Worm (Caenorhabditis elegans) whole organism, mixed stage, embryonic: Measurements from ENCODE around the gene fubl-2.

Experiments used
- M03D4.4 ChIP-seq: sonication (generic microtip); optimal IDR thresholded peaks from 2 replicates; lab custom pipeline; 2017; ENCODE audit warnings: mild to moderate bottlenecking, missing genetic modification characterization, missing compliant biosample characterization
- bed-3 ChIP-seq: fragments of 200-800 bp; sonication (Bioruptor generic); optimal IDR thresholded peaks from 3 replicates; lab custom pipeline; 2018; ENCODE audit warnings: mild to moderate bottlenecking, missing genetic modification characterization, moderate library complexity, missing compliant biosample characterization
- blmp-1 ChIP-seq: fragments of 150-350 bp; optimal IDR thresholded peaks from 2 replicates; lab custom pipeline; 2014; ENCODE audit warnings: missing biosample characterization, missing genetic modification characterization
- ceh-39 ChIP-seq: fragments of 150-350 bp; optimal IDR thresholded peaks from 2 replicates; lab custom pipeline; 2014; ENCODE audit warnings: missing biosample characterization, missing genetic modification characterization
- ceh-43 ChIP-seq: fragments of 200-800 bp; sonication (Bioruptor generic); optimal IDR thresholded peaks from 2 replicates; lab custom pipeline; 2018; ENCODE audit warnings: mild to moderate bottlenecking, missing genetic modification characterization, moderate library complexity, missing compliant biosample characterization
- ceh-83 ChIP-seq: fragments of 200-800 bp; sonication (Bioruptor generic); optimal IDR thresholded peaks from 2 replicates; lab custom pipeline; 2018; ENCODE audit warnings: mild to moderate bottlenecking, missing genetic modification characterization, missing compliant biosample characterization
- ces-1 ChIP-seq: fragments of 150-350 bp; optimal IDR thresholded peaks from 2 replicates; lab custom pipeline; 2014; ENCODE audit warnings: missing biosample characterization, missing genetic modification reagents, missing genetic modification characterization
- cnd-1 ChIP-seq: fragments of 200-800 bp; sonication (Bioruptor generic); optimal IDR thresholded peaks from 2 replicates; lab custom pipeline; 2018; ENCODE audit warnings: mild to moderate bottlenecking, missing genetic modification characterization, missing compliant biosample characterization
- elt-3 ChIP-seq: fragments of 150-350 bp; optimal IDR thresholded peaks from 2 replicates; lab custom pipeline; 2014; ENCODE audit warnings: missing biosample characterization, missing genetic modification characterization
- flh-1 ChIP-seq: fragments of 200-800 bp; sonication (Bioruptor generic); optimal IDR thresholded peaks from 2 replicates; lab custom pipeline; 2018; ENCODE audit warnings: mild to moderate bottlenecking, missing genetic modification characterization, moderate library complexity, missing compliant biosample characterization
- ham-2 ChIP-seq: fragments of 200-800 bp; sonication (Bioruptor generic); optimal IDR thresholded peaks from 2 replicates; lab custom pipeline; 2018; ENCODE audit warnings: mild to moderate bottlenecking, missing genetic modification characterization, missing compliant biosample characterization
- hlh-1 ChIP-seq: fragments of 150-350 bp; optimal IDR thresholded peaks from 2 replicates; lab custom pipeline; 2014; ENCODE audit warnings: missing biosample characterization, missing genetic modification reagents, missing genetic modification characterization
- lin-13 ChIP-seq: fragments of 150-350 bp; optimal IDR thresholded peaks from 2 replicates; lab custom pipeline; 2014; ENCODE audit warnings: missing biosample characterization, missing genetic modification characterization
- lin-32 ChIP-seq: fragments of 200-800 bp; sonication (Bioruptor generic); optimal IDR thresholded peaks from 2 replicates; lab custom pipeline; 2018; ENCODE audit warnings: mild to moderate bottlenecking, missing genetic modification characterization, missing compliant biosample characterization
- lsy-2 ChIP-seq: fragments of 150-350 bp; optimal IDR thresholded peaks from 2 replicates; lab custom pipeline; 2014; ENCODE audit warnings: missing biosample characterization, missing genetic modification characterization
- mab-5 ChIP-seq: fragments of 150-350 bp; optimal IDR thresholded peaks from 2 replicates; lab custom pipeline; 2014; ENCODE audit warnings: missing biosample characterization, missing genetic modification characterization
- mep-1 ChIP-seq: fragments of 150-350 bp; optimal IDR thresholded peaks from 2 replicates; lab custom pipeline; 2017; ENCODE audit warnings: missing biosample characterization, missing genetic modification reagents, missing genetic modification characterization, inconsistent platforms
- mls-2 ChIP-seq: sonication (generic microtip); optimal IDR thresholded peaks from 2 replicates; lab custom pipeline; 2016; ENCODE audit warnings: mild to moderate bottlenecking, missing genetic modification characterization, moderate library complexity, missing compliant biosample characterization
- nhr-12 ChIP-seq: fragments of 150-350 bp; optimal IDR thresholded peaks from 2 replicates; lab custom pipeline; 2014; ENCODE audit warnings: missing biosample characterization, missing genetic modification characterization
- nhr-2 ChIP-seq: fragments of 150-350 bp; optimal IDR thresholded peaks from 2 replicates; lab custom pipeline; 2014; ENCODE audit warnings: missing biosample characterization, missing genetic modification characterization
- nhr-28 ChIP-seq: fragments of 150-350 bp; optimal IDR thresholded peaks from 2 replicates; lab custom pipeline; 2014; ENCODE audit warnings: missing biosample characterization, missing genetic modification characterization
- nhr-76 ChIP-seq: sonication (generic microtip); optimal IDR thresholded peaks from 2 replicates; lab custom pipeline; 2017; ENCODE audit warnings: missing biosample characterization, missing genetic modification characterization
- pha-4 ChIP-seq: fragments of 150-350 bp; optimal IDR thresholded peaks from 2 replicates; lab custom pipeline; 2018; ENCODE audit warnings: missing biosample characterization, missing genetic modification reagents, missing genetic modification characterization
- sem-2 ChIP-seq: fragments of 200-800 bp; sonication (Bioruptor generic); optimal IDR thresholded peaks from 2 replicates; lab custom pipeline; 2018; ENCODE audit warnings: mild to moderate bottlenecking, missing genetic modification characterization, missing compliant biosample characterization
- snpc-4 ChIP-seq: fragments of 150-350 bp; optimal IDR thresholded peaks from 2 replicates; lab custom pipeline; 2014; ENCODE audit warnings: missing biosample characterization, missing genetic modification characterization
- sptf-1 ChIP-seq: sonication (generic microtip); optimal IDR thresholded peaks from 2 replicates; lab custom pipeline; 2017; ENCODE audit warnings: mild to moderate bottlenecking, missing genetic modification characterization, moderate library complexity, missing compliant biosample characterization
- tbx-8 ChIP-seq: fragments of 200-800 bp; sonication (Bioruptor generic); optimal IDR thresholded peaks from 2 replicates; lab custom pipeline; 2018; ENCODE audit warnings: mild to moderate bottlenecking, missing genetic modification characterization, moderate library complexity, missing compliant biosample characterization
- unc-120 ChIP-seq: sonication (generic microtip); optimal IDR thresholded peaks from 2 replicates; lab custom pipeline; 2017; ENCODE audit warnings: missing genetic modification characterization, missing compliant biosample characterization; ENCODE audit not compliant: poor library complexity, severe bottlenecking
- unc-39 ChIP-seq: fragments of 150-350 bp; optimal IDR thresholded peaks from 2 replicates; lab custom pipeline; 2014; ENCODE audit warnings: missing biosample characterization, missing genetic modification characterization
- unc-62 ChIP-seq: fragments of 150-350 bp; optimal IDR thresholded peaks from 2 replicates; lab custom pipeline; 2014; ENCODE audit warnings: missing biosample characterization, missing genetic modification reagents, missing genetic modification characterization
- zip-8 ChIP-seq: fragments of 150-350 bp; optimal IDR thresholded peaks from 2 replicates; lab custom pipeline; 2014; ENCODE audit warnings: missing biosample characterization, missing genetic modification characterization
- ztf-11 ChIP-seq: fragments of 150-350 bp; optimal IDR thresholded peaks from 2 replicates; lab custom pipeline; 2014; ENCODE audit warnings: missing biosample characterization, missing genetic modification characterization

The fubl-2 gene

DNA sequence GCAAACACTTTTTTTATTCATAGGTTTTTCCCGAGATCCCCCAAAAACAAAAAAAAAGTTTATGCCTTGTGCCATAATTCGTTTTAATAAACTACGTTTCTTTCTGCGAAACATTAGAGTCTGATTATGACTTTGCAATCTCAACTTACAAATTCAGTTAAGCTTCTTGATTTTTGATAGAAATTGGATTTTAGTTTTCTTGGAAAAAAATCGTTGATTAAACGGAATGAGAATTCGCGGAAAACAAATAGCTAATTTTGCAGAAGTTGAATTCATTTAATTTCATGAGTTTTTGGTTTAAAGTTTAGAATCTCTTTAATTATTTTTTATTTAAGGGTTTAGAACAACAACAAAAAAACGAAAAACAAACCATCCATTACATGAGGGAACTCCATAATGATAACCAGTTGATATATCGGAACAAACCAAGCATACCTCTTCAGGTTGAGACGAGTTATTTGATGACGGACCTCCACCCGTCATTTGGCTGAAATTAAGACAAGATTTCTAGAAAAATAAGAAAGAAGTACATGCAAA, 27.5 kb upstream of the fubl-2 start, which contains the start of gene nhr-10:
Gene nhr-10 (minus strand): TSS at position 487 of the 537 bp plus-strand sequence.
- TF ChIP-seq unc-62 = no peak
- no peak for TF ChIP-seq snpc-4
- TF ChIP-seq unc-120 (tag; lab: Kevin White, UChicago) = no peak
- no peak for TF ChIP-seq blmp-1 (tag; lab: Kevin White, UChicago)
- no peak for TF ChIP-seq nhr-12 (tag; lab: Kevin White, UChicago)
- TF ChIP-seq mep-1 (tag; lab: Kevin White, UChicago) = no peak
- TF ChIP-seq cnd-1 (tag; lab: Kevin White, UChicago) = no peak
- no peak for TF ChIP-seq M03D4.4
- TF ChIP-seq ceh-83 = no peak
- TF ChIP-seq elt-3 (tag; lab: Kevin White, UChicago) = no peak
- no peak for TF ChIP-seq flh-1 (GFP tag; lab: Kevin White, UChicago)
- TF ChIP-seq mls-2 (tag; lab: Kevin White, UChicago) = no peak
- TF ChIP-seq nhr-28 (tag; lab: Kevin White, UChicago) = no peak
- TF ChIP-seq ceh-39 (tag; lab: Kevin White, UChicago) = no peak
- no peak for TF ChIP-seq bed-3 (GFP tag; lab: Kevin White, UChicago)
- no peak for TF ChIP-seq nhr-76 (tag; lab: Kevin White, UChicago)
- no peak for TF ChIP-seq ceh-43 (GFP tag; lab: Kevin White, UChicago)
- no peak for TF ChIP-seq sem-2
- TF ChIP-seq tbx-8 (GFP tag; lab: Kevin White, UChicago) = no peak
- no peak for TF ChIP-seq mab-5
- TF ChIP-seq, all 35 proteins: peak for 0

ce11 chrIII:7112285-7112684, 24.7 kb upstream of the fubl-2 start:
- no peak for TF ChIP-seq M03D4.4
- no peak for TF ChIP-seq hlh-1 (tag; lab: Kevin White, UChicago)
- TF ChIP-seq zip-8 = no peak
- TF ChIP-seq nhr-2 = no peak
- no peak for TF ChIP-seq ceh-39 (tag; lab: Kevin White, UChicago)
- TF ChIP-seq nhr-76 (tag; lab: Kevin White, UChicago) = no peak

DNA sequence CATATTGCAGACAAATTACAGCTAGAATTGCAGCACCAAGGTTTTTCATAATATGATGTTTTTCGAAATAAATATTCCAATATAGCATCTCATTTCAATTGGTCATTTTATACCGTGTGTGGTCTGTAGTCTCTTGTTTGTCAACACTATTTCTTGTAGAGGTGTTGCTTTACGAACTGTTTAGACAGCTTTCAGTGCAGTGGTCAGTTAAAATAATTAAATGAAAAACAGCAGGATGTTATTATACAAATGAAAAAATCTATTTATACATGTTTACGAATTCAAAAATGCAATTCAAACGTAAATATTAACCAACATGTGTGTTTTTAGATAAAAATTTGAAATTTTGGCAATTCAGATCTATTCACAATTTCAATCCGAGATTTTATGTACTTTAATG, 24.3 kb upstream of the fubl-2 start, which contains the start of gene B0280.7:
Gene B0280.7 (minus strand): TSS at position 101 of the 400 bp plus-strand sequence.
- TF ChIP-seq pha-4 (no peak), ztf-11 (tag; lab: Kevin White, UChicago) (no peak), snpc-4 (no peak), sem-2 (no peak), nhr-2 (no peak), bed-3 (GFP tag; lab: Kevin White, UChicago) (no peak), nhr-12 (tag; lab: Kevin White, UChicago) (no peak), ceh-83 (no peak), elt-3 (tag; lab: Kevin White, UChicago) (no peak), blmp-1 (tag; lab: Kevin White, UChicago) (no peak), unc-39 (tag; lab: Kevin White, UChicago) (no peak), ham-2 (no peak), lin-32 (no peak)

DNA sequence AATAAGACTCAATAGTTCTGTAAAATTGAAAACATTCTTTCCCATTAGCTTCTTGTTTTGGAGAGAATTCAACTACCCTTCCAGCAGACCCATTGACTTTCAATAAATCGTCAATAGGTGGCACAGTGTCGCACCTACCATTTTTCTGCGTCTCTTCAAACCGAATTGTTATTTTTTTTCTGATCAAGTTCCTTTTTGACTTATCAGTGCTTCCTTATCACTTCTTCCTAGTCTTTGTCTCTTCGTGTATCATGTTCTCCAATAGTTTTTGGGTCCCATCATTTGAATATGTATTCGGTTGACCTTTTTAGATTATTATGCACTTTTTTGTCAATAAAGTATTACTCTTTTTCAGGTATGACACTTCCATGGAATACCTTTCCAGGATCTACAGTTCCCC, 20.4 kb upstream of the fubl-2 start, which contains the start of gene odd-1:
Gene odd-1 (plus strand): TSS at position 349 of the 400 bp plus-strand sequence.
- no peak for TF ChIP-seq zip-8
- TF ChIP-seq ztf-11 (tag; lab: Kevin White, UChicago) = no peak
- TF ChIP-seq ham-2 = no peak
- no peak for TF ChIP-seq nhr-12 (tag; lab: Kevin White, UChicago)
- no peak for TF ChIP-seq unc-39 (tag; lab: Kevin White, UChicago)
- TF ChIP-seq nhr-28 (tag; lab: Kevin White, UChicago) = no peak
- TF ChIP-seq unc-120 (tag; lab: Kevin White, UChicago) = no peak
- no peak for TF ChIP-seq tbx-8 (GFP tag; lab: Kevin White, UChicago)
- TF ChIP-seq M03D4.4 = no peak

DNA sequence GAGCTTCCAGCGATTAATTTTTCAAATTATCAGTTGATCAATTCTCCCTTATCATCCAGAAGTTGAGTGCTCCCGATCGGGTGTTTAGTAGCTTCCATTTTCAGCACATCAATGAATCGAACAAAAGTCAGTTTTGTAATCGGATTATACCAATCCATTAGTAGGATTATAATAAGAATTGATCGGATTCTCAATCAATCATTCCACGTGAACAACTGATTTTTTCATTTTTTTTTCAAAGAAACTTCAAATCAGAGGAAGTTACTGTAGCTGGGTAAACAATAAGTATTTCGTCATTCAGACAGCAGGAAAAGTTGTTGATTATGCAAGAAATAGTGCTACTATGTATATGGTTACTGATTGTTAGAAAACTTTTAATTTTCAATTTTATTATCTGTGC, 19.3 kb upstream of the fubl-2 start:
- no peak for TF ChIP-seq mab-5
- TF ChIP-seq blmp-1 (tag; lab: Kevin White, UChicago) = no peak
- TF ChIP-seq ces-1 (GFP tag; lab: Kevin White, UChicago) = no peak
- TF ChIP-seq sptf-1 (tag; lab: Kevin White, UChicago) = no peak
- no peak for TF ChIP-seq lsy-2 (tag; lab: Kevin White, UChicago)
- no peak for TF ChIP-seq nhr-12 (tag; lab: Kevin White, UChicago)
- TF ChIP-seq cnd-1 (tag; lab: Kevin White, UChicago) = no peak
- no peak for TF ChIP-seq nhr-2
- TF ChIP-seq unc-39 (tag; lab: Kevin White, UChicago) = no peak
- no peak for TF ChIP-seq mep-1 (tag; lab: Kevin White, UChicago)
- no peak for TF ChIP-seq ceh-39 (tag; lab: Kevin White, UChicago)
- TF ChIP-seq flh-1 (GFP tag; lab: Kevin White, UChicago) = no peak
- TF ChIP-seq unc-62 = no peak
- TF ChIP-seq lin-13 (tag; lab: Kevin White, UChicago) = no peak
- TF ChIP-seq hlh-1 (tag; lab: Kevin White, UChicago) = no peak
- no peak for TF ChIP-seq elt-3 (tag; lab: Kevin White, UChicago)
- TF ChIP-seq bed-3 (GFP tag; lab: Kevin White, UChicago) = no peak
- no peak for TF ChIP-seq snpc-4
- no peak for TF ChIP-seq zip-8
- no peak for TF ChIP-seq tbx-8 (GFP tag; lab: Kevin White, UChicago)
